Worm (Caenorhabditis elegans) whole organism, midembryonic: ENCODE measurements around the gene E03H12.5.

Experiments used
- T22C8.4 ChIP-seq: fragments of 200-800 bp; sonication (Bioruptor generic); IDR thresholded peaks from 2 replicates; pipeline ENCODE4 v1.3.6; 2022; ENCODE audit warnings: missing genetic modification characterization, missing compliant biosample characterization
- cog-1 ChIP-seq: sonication (generic microtip); optimal IDR thresholded peaks from 2 replicates; lab custom pipeline; 2016; ENCODE audit warnings: missing genetic modification characterization, missing compliant biosample characterization
- flt-1 ChIP-seq: fragments of 200-800 bp; sonication (Bioruptor generic); IDR thresholded peaks from 2 replicates; pipeline ENCODE4 v1.3.6; 2022; ENCODE audit warnings: missing genetic modification characterization, missing compliant biosample characterization
- tab-1 ChIP-seq: fragments of 200-800 bp; sonication (Bioruptor generic); IDR thresholded peaks from 2 replicates; pipeline ENCODE4 v1.3.6; 2022; ENCODE audit warnings: missing genetic modification characterization, missing compliant biosample characterization
- ztf-23 ChIP-seq: fragments of 200-800 bp; sonication (Bioruptor generic); IDR thresholded peaks from 2 replicates; pipeline ENCODE4 v1.3.6; 2022; ENCODE audit warnings: missing genetic modification reagents, missing genetic modification characterization, missing compliant biosample characterization
- ztf-29 ChIP-seq: fragments of 200-800 bp; sonication (Bioruptor generic); IDR thresholded peaks from 2 replicates; pipeline ENCODE4 v1.3.6; 2022; ENCODE audit warnings: missing genetic modification reagents, missing genetic modification characterization, missing compliant biosample characterization

DNA sequence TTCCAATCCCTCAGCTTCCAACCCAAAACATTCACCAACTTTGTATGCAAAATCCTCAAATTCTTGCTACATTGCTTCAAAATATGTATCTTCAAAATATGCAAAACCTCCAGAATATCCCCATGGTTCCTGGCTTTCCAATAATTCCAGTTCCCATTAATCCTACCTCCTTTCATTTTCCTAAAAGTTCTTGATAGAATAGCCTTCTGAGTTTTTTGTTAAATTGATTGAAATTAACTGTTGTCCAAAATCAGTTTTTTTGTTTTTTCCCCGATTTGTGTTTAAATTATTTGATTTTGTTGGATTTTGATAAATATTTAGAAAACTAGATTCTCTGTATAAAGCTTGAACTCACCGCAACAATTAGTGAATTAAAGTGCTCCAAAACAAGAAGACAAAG lies 28.1 kb downstream of the E03H12.5 start:
- no peak for TF ChIP-seq cog-1
- no peak for TF ChIP-seq ztf-23 (GFP tag; lab: Robert Waterston, UW)
- no peak for TF ChIP-seq T22C8.4
- TF ChIP-seq tab-1 (GFP tag; lab: Robert Waterston, UW): no peak
- no peak for TF ChIP-seq flt-1 (GFP tag; lab: Robert Waterston, UW)
- no peak for TF ChIP-seq ztf-29
